Worm (Caenorhabditis elegans) whole organism, midembryonic: ENCODE results near the gene F26G1.15.

Experiments
- T22C8.4 ChIP-seq: fragments of 200-800 bp; sonication (Bioruptor generic); IDR thresholded peaks from 2 replicates; pipeline ENCODE4 v1.3.6; 2022; ENCODE audit warnings: missing genetic modification characterization, missing compliant biosample characterization
- flt-1 ChIP-seq: fragments of 200-800 bp; sonication (Bioruptor generic); IDR thresholded peaks from 2 replicates; pipeline ENCODE4 v1.3.6; 2022; ENCODE audit warnings: missing genetic modification characterization, missing compliant biosample characterization
- tab-1 ChIP-seq: fragments of 200-800 bp; sonication (Bioruptor generic); IDR thresholded peaks from 2 replicates; pipeline ENCODE4 v1.3.6; 2022; ENCODE audit warnings: missing genetic modification characterization, missing compliant biosample characterization

DNA sequence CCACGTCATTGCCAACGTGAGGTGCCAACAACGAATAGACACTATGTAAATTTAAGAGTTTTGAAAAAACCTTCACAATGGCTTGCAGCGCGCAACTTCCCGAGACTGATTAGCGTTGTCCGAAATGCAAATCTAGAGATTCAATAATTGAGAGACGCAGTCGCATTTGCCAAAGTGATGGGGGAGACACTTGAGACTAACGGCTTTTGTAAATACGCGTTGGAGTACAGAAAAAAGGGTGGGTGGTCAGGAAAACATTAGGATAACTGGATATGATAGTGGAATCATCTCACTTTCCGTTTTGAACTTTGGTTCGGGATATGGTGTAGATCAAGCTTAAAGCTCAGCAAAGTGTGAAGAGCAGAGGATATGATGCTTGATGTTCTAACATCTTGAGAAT, 10.3 kb upstream of the F26G1.15 start:
- TF ChIP-seq flt-1 (GFP tag; lab: Robert Waterston, UW) (no peak), tab-1 (GFP tag; lab: Robert Waterston, UW) (no peak), T22C8.4 (no peak)
